Worm (Caenorhabditis elegans) whole organism, L4 larva: ENCODE measurements around the gene C02B8.12.

Experiments used
- F10B5.3 ChIP-seq: sonication (generic microtip); optimal IDR thresholded peaks from 2 replicates; lab custom pipeline; 2016; ENCODE audit warnings: mild to moderate bottlenecking, missing genetic modification characterization, missing compliant biosample characterization
- Y48G9A.11 ChIP-seq: fragments of 200-800 bp; sonication (Bioruptor generic); IDR thresholded peaks from 2 replicates; pipeline ENCODE4 v1.3.6; 2022; ENCODE audit warnings: missing genetic modification reagents, missing genetic modification characterization, missing compliant biosample characterization
- Y75B8A.6 ChIP-seq: fragments of 200-800 bp; sonication (Bioruptor generic); IDR thresholded peaks from 2 replicates; pipeline ENCODE4 v1.3.6; 2022; ENCODE audit warnings: missing genetic modification reagents, missing genetic modification characterization, missing compliant biosample characterization
- aha-1 ChIP-seq: fragments of 150-350 bp; peaks from one replicate; lab custom pipeline; 2014; ENCODE audit warnings: missing biosample characterization, missing genetic modification characterization
- aly-2 ChIP-seq: sonication (generic microtip); optimal IDR thresholded peaks from 2 replicates; lab custom pipeline; 2018; ENCODE audit warnings: missing biosample characterization, missing genetic modification characterization
- ama-1 ChIP-seq: fragments of 150-350 bp; optimal IDR thresholded peaks from 2 replicates; lab custom pipeline; 2014; ENCODE audit warnings: inconsistent platforms, mixed read lengths
- attf-4 ChIP-seq: sonication (generic microtip); optimal IDR thresholded peaks from 3 replicates; lab custom pipeline; 2017; ENCODE audit warnings: missing biosample characterization, missing genetic modification characterization
- ceh-20 ChIP-seq: fragments of 200-800 bp; sonication (Bioruptor generic); IDR thresholded peaks from 2 replicates; pipeline ENCODE4 v1.3.6; 2022; ENCODE audit warnings: missing genetic modification reagents, missing genetic modification characterization, missing compliant biosample characterization
- ceh-32 ChIP-seq: sonication (generic microtip); optimal IDR thresholded peaks from 2 replicates; lab custom pipeline; 2016; ENCODE audit warnings: mild to moderate bottlenecking, missing genetic modification characterization, missing compliant biosample characterization; ENCODE audit not compliant: poor library complexity
- ceh-44 ChIP-seq: fragments of 200-800 bp; sonication (Bioruptor generic); IDR thresholded peaks from 2 replicates; pipeline ENCODE4 v1.3.6; 2022; ENCODE audit warnings: missing genetic modification reagents, missing genetic modification characterization, missing compliant biosample characterization
- ctbp-1 ChIP-seq: fragments of 200-800 bp; sonication (Bioruptor generic); IDR thresholded peaks from 2 replicates; pipeline ENCODE4 v1.3.6; 2022; ENCODE audit warnings: missing genetic modification reagents, missing genetic modification characterization, missing compliant biosample characterization
- daf-16 ChIP-seq, 3 experiments: sonication (generic microtip); optimal IDR thresholded peaks; 2 replicates each; lab custom pipeline; 2016 to 2017; ENCODE audit warnings: missing genetic modification characterization in 3 of 3, missing genetic modification reagents in 3 of 3, mild to moderate bottlenecking in 2 of 3, missing compliant biosample characterization in 2 of 3, missing biosample characterization in 1 of 3, moderate library complexity in 1 of 3
- dmd-8 ChIP-seq: fragments of 200-800 bp; sonication (Bioruptor generic); IDR thresholded peaks from 2 replicates; pipeline ENCODE4 v1.3.6; 2022; ENCODE audit warnings: missing genetic modification characterization, missing compliant biosample characterization
- dmd-9 ChIP-seq: fragments of 200-800 bp; sonication (Bioruptor generic); IDR thresholded peaks from 2 replicates; pipeline ENCODE4 v1.3.6; 2022; ENCODE audit warnings: missing genetic modification reagents, missing genetic modification characterization, missing compliant biosample characterization
- dpl-1 ChIP-seq: fragments of 150-350 bp; optimal IDR thresholded peaks from 2 replicates; lab custom pipeline; 2014; ENCODE audit warnings: missing biosample characterization, missing genetic modification reagents, missing genetic modification characterization
- dve-1 ChIP-seq: sonication (generic microtip); optimal IDR thresholded peaks from 2 replicates; lab custom pipeline; 2017; ENCODE audit warnings: antibody characterized with exemption, mild to moderate bottlenecking, missing genetic modification characterization, missing compliant biosample characterization; ENCODE audit not compliant: insufficient read depth
- egl-43 ChIP-seq: fragments of 200-800 bp; sonication (Bioruptor generic); IDR thresholded peaks from 2 replicates; pipeline ENCODE4 v1.3.6; 2022; ENCODE audit warnings: missing genetic modification reagents, missing genetic modification characterization, missing compliant biosample characterization
- fkh-10 ChIP-seq: fragments of 150-350 bp; optimal IDR thresholded peaks from 2 replicates; lab custom pipeline; 2014; ENCODE audit warnings: missing biosample characterization, missing genetic modification reagents, missing genetic modification characterization
- hlh-30 ChIP-seq: sonication (generic microtip); optimal IDR thresholded peaks from 2 replicates; lab custom pipeline; 2017; ENCODE audit warnings: antibody characterized with exemption, mild to moderate bottlenecking, missing genetic modification characterization, missing compliant biosample characterization; ENCODE audit not compliant: insufficient read depth
- jun-1 ChIP-seq: fragments of 150-350 bp; optimal IDR thresholded peaks from 2 replicates; lab custom pipeline; 2014; ENCODE audit warnings: missing biosample characterization, missing genetic modification reagents, missing genetic modification characterization
- lim-7 ChIP-seq: fragments of 200-800 bp; sonication (Bioruptor generic); IDR thresholded peaks from 2 replicates; pipeline ENCODE4 v1.3.6; 2022; ENCODE audit warnings: missing genetic modification characterization, missing compliant biosample characterization
- lin-39 ChIP-seq: fragments of 150-350 bp; optimal IDR thresholded peaks from 2 replicates; lab custom pipeline; 2014; ENCODE audit warnings: missing biosample characterization, missing genetic modification reagents, missing genetic modification characterization
- lsy-2 ChIP-seq, 2 experiments: fragments of 150-350 bp in 1 of 2; sonication (generic microtip) in 1 of 2; optimal IDR thresholded peaks; 2 replicates each; lab custom pipeline; 2014 to 2017; ENCODE audit warnings: missing biosample characterization in 2 of 2, missing genetic modification characterization in 2 of 2
- mdl-1 ChIP-seq, 2 experiments: fragments of 150-350 bp in 1 of 2; sonication (generic microtip) in 1 of 2; optimal IDR thresholded peaks; 2 replicates each; lab custom pipeline; 2014 to 2017; ENCODE audit warnings: missing biosample characterization in 2 of 2, missing genetic modification characterization in 2 of 2
- mep-1 ChIP-seq: fragments of 150-350 bp; sonication (generic microtip); optimal IDR thresholded peaks from 3 replicates; lab custom pipeline; 2014; ENCODE audit warnings: missing biosample characterization, missing genetic modification characterization
- mxl-3 ChIP-seq: fragments of 200-800 bp; sonication (Bioruptor generic); optimal IDR thresholded peaks from 2 replicates; lab custom pipeline; 2018; ENCODE audit warnings: mild to moderate bottlenecking, missing genetic modification characterization, missing compliant biosample characterization
- nhr-28 ChIP-seq: fragments of 150-350 bp; optimal IDR thresholded peaks from 2 replicates; lab custom pipeline; 2014; ENCODE audit warnings: missing biosample characterization, missing genetic modification characterization
- nhr-42 ChIP-seq: fragments of 200-800 bp; sonication (Bioruptor generic); IDR thresholded peaks from 2 replicates; pipeline ENCODE4 v1.3.6; 2022; ENCODE audit warnings: missing genetic modification characterization, missing compliant biosample characterization
- nhr-48 ChIP-seq: sonication (generic microtip); optimal IDR thresholded peaks from 2 replicates; lab custom pipeline; 2016; ENCODE audit warnings: mild to moderate bottlenecking, missing genetic modification characterization, missing compliant biosample characterization
- nhr-76 ChIP-seq: fragments of 150-350 bp; optimal IDR thresholded peaks from 2 replicates; lab custom pipeline; 2014; ENCODE audit warnings: missing biosample characterization, missing genetic modification characterization
- rbr-2 ChIP-seq: sonication (generic microtip); optimal IDR thresholded peaks from 2 replicates; lab custom pipeline; 2016; ENCODE audit warnings: missing genotype, missing genetic modification characterization, missing compliant biosample characterization
- sdz-12 ChIP-seq: fragments of 200-800 bp; sonication (Bioruptor generic); optimal IDR thresholded peaks from 2 replicates; lab custom pipeline; 2018; ENCODE audit warnings: mild to moderate bottlenecking, missing genetic modification characterization, missing compliant biosample characterization
- skn-1 ChIP-seq: fragments of 150-350 bp; optimal IDR thresholded peaks from 2 replicates; lab custom pipeline; 2014; ENCODE audit warnings: missing biosample characterization, missing genetic modification characterization
- spr-1 ChIP-seq: sonication (generic microtip); optimal IDR thresholded peaks from 2 replicates; lab custom pipeline; 2016; ENCODE audit warnings: mild to moderate bottlenecking, missing genetic modification characterization, missing compliant biosample characterization
- spr-3 ChIP-seq: fragments of 200-800 bp; sonication (Bioruptor generic); optimal IDR thresholded peaks from 2 replicates; lab custom pipeline; 2018; ENCODE audit warnings: mild to moderate bottlenecking, missing genetic modification characterization, missing compliant biosample characterization
- tag-97 ChIP-seq: fragments of 200-800 bp; sonication (Bioruptor generic); IDR thresholded peaks from 2 replicates; pipeline ENCODE4 v1.3.6; 2022; ENCODE audit warnings: missing genetic modification characterization, missing compliant biosample characterization
- unc-39 ChIP-seq: sonication (generic microtip); optimal IDR thresholded peaks from 2 replicates; lab custom pipeline; 2017; ENCODE audit warnings: missing biosample characterization, missing genetic modification characterization
- unc-62 ChIP-seq, 3 experiments: fragments of 150-350 bp in 1 of 3; sonication (generic microtip); optimal IDR thresholded peaks in 2 of 3; peaks in 1 of 3; 1 replicate in 1 of 3; 2 replicates in 2 of 3; lab custom pipeline; 2014 to 2017; ENCODE audit warnings: missing biosample characterization in 3 of 3, missing genetic modification characterization in 3 of 3, missing genetic modification reagents in 3 of 3, missing genotype in 1 of 3
- vab-7 ChIP-seq: fragments of 200-800 bp; sonication (Bioruptor generic); IDR thresholded peaks from 2 replicates; pipeline ENCODE4 v1.3.6; 2022; ENCODE audit warnings: missing genetic modification reagents, missing genetic modification characterization, missing compliant biosample characterization
- zag-1 ChIP-seq: fragments of 150-350 bp; optimal IDR thresholded peaks from 2 replicates; lab custom pipeline; 2014; ENCODE audit warnings: missing biosample characterization, missing genetic modification characterization
- zfp-2 ChIP-seq: sonication (generic microtip); optimal IDR thresholded peaks from 2 replicates; lab custom pipeline; 2016; ENCODE audit warnings: mild to moderate bottlenecking, missing genetic modification characterization, missing compliant biosample characterization
- zip-2 ChIP-seq: fragments of 150-350 bp; optimal IDR thresholded peaks from 2 replicates; lab custom pipeline; 2014; ENCODE audit warnings: missing biosample characterization, missing genetic modification characterization

The C02B8.12 gene

DNA sequence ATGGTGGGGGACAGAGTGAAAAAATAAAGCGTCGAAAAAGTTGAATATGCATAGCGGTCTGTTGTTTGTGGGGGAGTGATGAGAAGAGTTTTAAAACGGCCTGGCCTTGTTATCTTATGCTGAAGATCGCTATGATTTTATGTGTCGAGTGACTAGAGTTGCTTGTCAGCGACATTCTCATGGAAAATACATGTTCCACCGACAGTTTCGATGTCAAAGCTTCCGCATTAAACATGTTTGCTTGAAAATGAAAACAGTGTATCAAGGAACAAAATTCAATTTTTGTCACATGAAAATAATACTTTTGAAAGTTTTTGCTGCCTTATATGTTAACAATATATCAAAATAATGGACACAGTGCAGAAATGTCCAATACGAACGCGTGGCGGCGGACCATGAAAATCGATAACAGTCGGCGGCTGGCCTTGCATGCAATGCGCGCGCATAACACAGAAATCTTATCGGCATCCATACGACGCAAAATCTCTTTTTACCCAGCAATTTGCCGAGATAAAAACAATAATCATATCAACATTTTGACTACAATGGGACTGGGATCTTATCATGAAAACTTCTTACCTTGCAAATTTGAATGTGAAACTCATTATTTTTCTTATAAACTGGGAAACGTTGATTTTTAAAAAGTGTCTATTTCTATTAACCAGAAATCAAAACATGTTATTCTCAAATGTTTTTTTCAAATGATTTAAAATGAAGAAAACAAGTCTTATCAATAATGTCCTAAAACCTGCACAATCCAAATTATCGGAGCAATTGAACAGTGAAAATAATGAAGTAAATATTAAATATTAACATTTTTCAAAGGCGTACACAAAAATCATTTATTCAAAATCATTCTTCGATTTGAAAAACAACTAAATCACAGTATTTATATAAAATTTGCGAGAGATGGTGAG, 36.2 kb downstream of the C02B8.12 start (continued):
- TF ChIP-seq jun-1 (tag; lab: Kevin White, UChicago) (no peak), Y48G9A.11 (GFP tag; lab: Robert Waterston, UW) (no peak), tag-97 (GFP tag; lab: Robert Waterston, UW) (no peak), dmd-9 (GFP tag; lab: Robert Waterston, UW) (no peak), F10B5.3 (no peak), sdz-12 (GFP tag; lab: Kevin White, UChicago) (no peak), ceh-20 (GFP tag; lab: Robert Waterston, UW) (0 out of 2 replicates have a peak, but pooled peaks have one; percentile 27), zfp-2 (tag; lab: Kevin White, UChicago) (no peak), dve-1 (tag; lab: Kevin White, UChicago) (peak; percentile 21), fkh-10 (GFP tag; lab: Kevin White, UChicago) (no peak), skn-1 (tag; lab: Kevin White, UChicago) (no peak), dmd-8 (GFP tag; lab: Robert Waterston, UW) (no peak), spr-3 (GFP tag; lab: Kevin White, UChicago) (no peak), zag-1 (tag; lab: Kevin White, UChicago) (no peak), ama-1 (lab: Kevin White, UChicago) (no peak), mxl-3 (GFP tag; lab: Kevin White, UChicago) (no peak), ceh-32 (tag; lab: Kevin White, UChicago) (no peak), nhr-42 (GFP tag; lab: Robert Waterston, UW) (no peak), mep-1 (peak; percentile 45), spr-1 (tag; lab: Kevin White, UChicago) (no peak), ctbp-1 (GFP tag; lab: Robert Waterston, UW) (no peak), zip-2 (tag; lab: Kevin White, UChicago) (no peak), egl-43 (GFP tag; lab: Robert Waterston, UW) (no peak), nhr-76 (no peak), lin-39 (no peak), lim-7 (no peak), lsy-2 (tag; optimal IDR thresholded peaks at IDR 0.05; lab: Kevin White, UChicago) (peak in 1 of 2 experiments; percentile 19), Y75B8A.6 (GFP tag; lab: Robert Waterston, UW) (no peak), unc-62 (GFP tag; optimal IDR thresholded peaks at IDR 0.05 in 1 of 2; lab: Kevin White, UChicago) (peak in 1 of 2 experiments; percentile 54), unc-62 (tag; optimal IDR thresholded peaks at IDR 0.05; lab: Kevin White, UChicago) (no peak), attf-4 (tag; lab: Kevin White, UChicago) (no peak), aly-2 (tag; lab: Kevin White, UChicago) (no peak), mdl-1 (tag; optimal IDR thresholded peaks at IDR 0.05; lab: Kevin White, UChicago) (no peak), nhr-48 (tag; lab: Kevin White, UChicago) (no peak), dpl-1 (GFP tag; lab: Kevin White, UChicago) (no peak), daf-16 (GFP tag; optimal IDR thresholded peaks at IDR 0.05; lab: Kevin White, UChicago) (no peak), daf-16 (tag; optimal IDR thresholded peaks at IDR 0.05; lab: Kevin White, UChicago) (peak; percentile 87)

DNA sequence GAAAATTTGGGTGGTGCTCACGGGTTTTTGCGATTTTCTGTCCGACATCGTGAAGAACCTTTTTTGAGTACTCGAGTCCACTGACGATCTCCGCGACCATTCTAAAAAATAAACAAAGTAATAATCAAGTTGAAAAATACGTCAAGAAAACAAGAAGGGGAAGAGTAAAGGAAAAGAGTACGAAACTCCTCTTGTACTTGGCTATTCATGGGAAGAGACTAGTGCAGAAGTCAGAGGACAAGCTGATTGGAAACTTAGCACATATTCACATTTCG, 36.8 kb downstream of the C02B8.12 start, which contains the start of gene dao-3:
Gene dao-3, minus strand, starts transcription at position 101 of the 275 bp plus-strand sequence.
- TF ChIP-seq lim-7 (no peak), dpl-1 (GFP tag; lab: Kevin White, UChicago) (no peak)

- TF ChIP-seq aha-1 (peak; percentile 97), ceh-44 (GFP tag; lab: Robert Waterston, UW) (no peak), hlh-30 (no peak), nhr-28 (tag; lab: Kevin White, UChicago) (peak; percentile 16), vab-7 (GFP tag; lab: Robert Waterston, UW) (no peak), unc-39 (tag; lab: Kevin White, UChicago) (no peak), daf-16 (GFP tag; optimal IDR thresholded peaks at IDR 0.05; lab: Kevin White, UChicago) (no peak), daf-16 (tag; optimal IDR thresholded peaks at IDR 0.05; lab: Kevin White, UChicago) (peak; percentile 2), rbr-2 (tag; lab: Kevin White, UChicago) (no peak), nhr-48 (tag; lab: Kevin White, UChicago) (no peak)
Measured at ce11 chrX:8084669-8085068, 38.5 kb downstream of the C02B8.12 start.
